Fruit fly (Drosophila melanogaster) whole organism, prepupa: Measurements from ENCODE around the gene Ifrd1.
A peak's percentile ranks its signal among the peaks of the same experiment; 100 is the strongest.

Experiments
- CG11294 ChIP-seq: fragments of 200-800 bp; sonication (Bioruptor generic); IDR thresholded peaks from 2 replicates; pipeline ENCODE4 v1.3.6; 2022; ENCODE audit warnings: missing biosample characterization, missing genetic modification characterization
- CG11762 ChIP-seq: fragments of 200-800 bp; sonication (Bioruptor generic); optimal IDR thresholded peaks from 3 replicates; lab custom pipeline; 2016; ENCODE audit warnings: missing biosample characterization, missing genetic modification characterization; ENCODE audit not compliant: insufficient read depth
- CG11902 ChIP-seq: fragments of 200-800 bp; sonication (Bioruptor generic); optimal IDR thresholded peaks from 3 replicates; lab custom pipeline; 2016; ENCODE audit warnings: missing biosample characterization, missing genetic modification characterization
- CG1621 ChIP-seq: fragments of 200-800 bp; sonication (Bioruptor generic); optimal IDR thresholded peaks from 3 replicates; lab custom pipeline; 2018; ENCODE audit warnings: missing biosample characterization, mild to moderate bottlenecking, missing genetic modification characterization
- CG16779 ChIP-seq: fragments of 200-800 bp; sonication (Bioruptor generic); optimal IDR thresholded peaks from 3 replicates; lab custom pipeline; 2017; ENCODE audit warnings: missing biosample characterization, mild to moderate bottlenecking, missing genetic modification characterization
- CG3032 ChIP-seq: fragments of 200-800 bp; optimal IDR thresholded peaks from 2 replicates; lab custom pipeline; 2019; ENCODE audit warnings: missing biosample characterization, mild to moderate bottlenecking, missing genetic modification characterization, moderate library complexity
- CG32006 ChIP-seq: fragments of 200-800 bp; sonication (Bioruptor generic); optimal IDR thresholded peaks from 3 replicates; lab custom pipeline; 2017; ENCODE audit warnings: missing biosample characterization, mild to moderate bottlenecking, missing genetic modification characterization
- CG4318 ChIP-seq: fragments of 200-800 bp; sonication (Bioruptor generic); optimal IDR thresholded peaks from 3 replicates; lab custom pipeline; 2017; ENCODE audit warnings: missing biosample characterization, mild to moderate bottlenecking, missing genetic modification characterization
- CG6163 ChIP-seq: fragments of 200-800 bp; sonication (Bioruptor generic); IDR thresholded peaks from 3 replicates; pipeline ENCODE4 v1.3.6; 2022; ENCODE audit warnings: missing biosample characterization, missing genetic modification characterization
- CG6276 ChIP-seq: fragments of 200-800 bp; sonication (Bioruptor generic); optimal IDR thresholded peaks from 2 replicates; lab custom pipeline; 2017; ENCODE audit warnings: missing biosample characterization, mild to moderate bottlenecking, missing genetic modification characterization
- CG6792 ChIP-seq: fragments of 200-800 bp; sonication (Bioruptor generic); optimal IDR thresholded peaks from 3 replicates; lab custom pipeline; 2016; ENCODE audit warnings: missing biosample characterization, missing genetic modification characterization
- CG6808 ChIP-seq: fragments of 200-800 bp; sonication (Bioruptor generic); optimal IDR thresholded peaks from 3 replicates; lab custom pipeline; 2017; ENCODE audit warnings: missing biosample characterization, missing genetic modification characterization, mild to moderate bottlenecking, moderate library complexity, missing genetic modification reagents
- CG6854 ChIP-seq: fragments of 200-800 bp; sonication (Bioruptor generic); optimal IDR thresholded peaks from 2 replicates; lab custom pipeline; 2017; ENCODE audit warnings: missing biosample characterization, mild to moderate bottlenecking, missing genetic modification characterization
- CG8119 ChIP-seq: fragments of 200-800 bp; sonication (Bioruptor generic); IDR thresholded peaks from 3 replicates; pipeline ENCODE4 v1.3.6; 2022; ENCODE audit warnings: missing biosample characterization, missing genetic modification characterization
- CG8319 ChIP-seq: fragments of 200-800 bp; sonication (Bioruptor generic); optimal IDR thresholded peaks from 3 replicates; lab custom pipeline; 2016; ENCODE audit warnings: missing biosample characterization, missing genetic modification characterization
- Eip75B ChIP-seq: fragments of 200-800 bp; sonication (Bioruptor generic); optimal IDR thresholded peaks from 3 replicates; lab custom pipeline; 2016; ENCODE audit warnings: missing biosample characterization, missing genetic modification characterization
- Eip78C ChIP-seq: fragments of 200-800 bp; sonication (Bioruptor generic); peaks from one replicate; lab custom pipeline; 2016; ENCODE audit warnings: missing biosample characterization, missing genetic modification characterization
- Eip93F ChIP-seq: fragments of 200-800 bp; sonication (Bioruptor generic); optimal IDR thresholded peaks from 2 replicates; lab custom pipeline; 2016; ENCODE audit warnings: missing biosample characterization, mild to moderate bottlenecking, missing genetic modification characterization
- Ets21C ChIP-seq: fragments of 200-800 bp; sonication (Bioruptor generic); optimal IDR thresholded peaks from 3 replicates; lab custom pipeline; 2016; ENCODE audit warnings: missing biosample characterization, missing genetic modification characterization
- Ets96B ChIP-seq: fragments of 200-800 bp; optimal IDR thresholded peaks from 2 replicates; lab custom pipeline; 2019; ENCODE audit warnings: missing biosample characterization, mild to moderate bottlenecking, missing genetic modification characterization, moderate library complexity
- OdsH ChIP-seq: fragments of 200-800 bp; sonication (Bioruptor generic); optimal IDR thresholded peaks from 3 replicates; lab custom pipeline; 2016; ENCODE audit warnings: missing biosample characterization, missing genetic modification characterization
- Smox ChIP-seq: fragments of 200-800 bp; sonication (Bioruptor generic); optimal IDR thresholded peaks from 3 replicates; lab custom pipeline; 2016; ENCODE audit warnings: missing biosample characterization, missing genetic modification characterization
- Sox102F ChIP-seq: fragments of 200-800 bp; sonication (Bioruptor generic); optimal IDR thresholded peaks from 2 replicates; lab custom pipeline; 2016; ENCODE audit warnings: missing biosample characterization, mild to moderate bottlenecking, missing genetic modification characterization
- dac ChIP-seq: fragments of 200-800 bp; sonication (Bioruptor generic); optimal IDR thresholded peaks from 2 replicates; lab custom pipeline; 2017; ENCODE audit warnings: missing biosample characterization, mild to moderate bottlenecking, missing genetic modification characterization
- dsx ChIP-seq: fragments of 200-800 bp; optimal IDR thresholded peaks from 3 replicates; lab custom pipeline; 2019; ENCODE audit warnings: missing biosample characterization, mild to moderate bottlenecking, missing genetic modification characterization, moderate library complexity; ENCODE audit not compliant: poor library complexity, severe bottlenecking
- eg ChIP-seq: fragments of 200-800 bp; sonication (Bioruptor generic); IDR thresholded peaks from 3 replicates; pipeline ENCODE4 v1.3.6; 2022; ENCODE audit warnings: missing biosample characterization, missing genetic modification characterization
- esn ChIP-seq: fragments of 200-800 bp; sonication (Bioruptor generic); optimal IDR thresholded peaks from 2 replicates; lab custom pipeline; 2016; ENCODE audit warnings: missing biosample characterization, mild to moderate bottlenecking, missing genetic modification characterization, moderate library complexity
- fd85E ChIP-seq: fragments of 200-800 bp; sonication (Bioruptor generic); optimal IDR thresholded peaks from 3 replicates; lab custom pipeline; 2016; ENCODE audit warnings: missing biosample characterization, missing genetic modification characterization
- fkh ChIP-seq: fragments of 200-800 bp; sonication (Bioruptor generic); optimal IDR thresholded peaks from 3 replicates; lab custom pipeline; 2017; ENCODE audit warnings: missing biosample characterization, mild to moderate bottlenecking, missing genetic modification characterization, moderate library complexity
- lz ChIP-seq: fragments of 200-800 bp; sonication (Bioruptor generic); optimal IDR thresholded peaks from 3 replicates; lab custom pipeline; 2016; ENCODE audit warnings: missing biosample characterization, missing genetic modification characterization
- net ChIP-seq: fragments of 200-800 bp; sonication (Bioruptor generic); optimal IDR thresholded peaks from 3 replicates; lab custom pipeline; 2016; ENCODE audit warnings: missing biosample characterization, missing genetic modification characterization
- pdm3 ChIP-seq: fragments of 200-800 bp; sonication (Bioruptor generic); optimal IDR thresholded peaks from 3 replicates; lab custom pipeline; 2016; ENCODE audit warnings: missing biosample characterization, missing genetic modification characterization
- salr ChIP-seq, 2 experiments: fragments of 200-800 bp; sonication (Bioruptor generic); optimal IDR thresholded peaks; 3 replicates each; lab custom pipeline; 2016 to 2018; ENCODE audit warnings: missing biosample characterization in 2 of 2, missing genetic modification characterization in 2 of 2, mild to moderate bottlenecking in 1 of 2
- ss ChIP-seq, 2 experiments: fragments of 200-800 bp; sonication (Bioruptor generic); optimal IDR thresholded peaks; 2 replicates in 1 of 2; 3 replicates in 1 of 2; lab custom pipeline; 2017 to 2018; ENCODE audit warnings: mild to moderate bottlenecking in 2 of 2, missing biosample characterization in 2 of 2, missing genetic modification characterization in 2 of 2, moderate library complexity in 1 of 2
- svp ChIP-seq: fragments of 200-800 bp; sonication (Bioruptor generic); peaks from one replicate; lab custom pipeline; 2016; ENCODE audit warnings: missing biosample characterization, missing genetic modification characterization
- topi ChIP-seq: fragments of 200-800 bp; sonication (Bioruptor generic); optimal IDR thresholded peaks from 3 replicates; lab custom pipeline; 2016; ENCODE audit warnings: missing biosample characterization, missing genetic modification characterization
- vri ChIP-seq: fragments of 200-800 bp; sonication (Bioruptor generic); optimal IDR thresholded peaks from 3 replicates; lab custom pipeline; 2016; ENCODE audit warnings: missing biosample characterization, mild to moderate bottlenecking, missing genetic modification characterization

Gene Ifrd1

DNA sequence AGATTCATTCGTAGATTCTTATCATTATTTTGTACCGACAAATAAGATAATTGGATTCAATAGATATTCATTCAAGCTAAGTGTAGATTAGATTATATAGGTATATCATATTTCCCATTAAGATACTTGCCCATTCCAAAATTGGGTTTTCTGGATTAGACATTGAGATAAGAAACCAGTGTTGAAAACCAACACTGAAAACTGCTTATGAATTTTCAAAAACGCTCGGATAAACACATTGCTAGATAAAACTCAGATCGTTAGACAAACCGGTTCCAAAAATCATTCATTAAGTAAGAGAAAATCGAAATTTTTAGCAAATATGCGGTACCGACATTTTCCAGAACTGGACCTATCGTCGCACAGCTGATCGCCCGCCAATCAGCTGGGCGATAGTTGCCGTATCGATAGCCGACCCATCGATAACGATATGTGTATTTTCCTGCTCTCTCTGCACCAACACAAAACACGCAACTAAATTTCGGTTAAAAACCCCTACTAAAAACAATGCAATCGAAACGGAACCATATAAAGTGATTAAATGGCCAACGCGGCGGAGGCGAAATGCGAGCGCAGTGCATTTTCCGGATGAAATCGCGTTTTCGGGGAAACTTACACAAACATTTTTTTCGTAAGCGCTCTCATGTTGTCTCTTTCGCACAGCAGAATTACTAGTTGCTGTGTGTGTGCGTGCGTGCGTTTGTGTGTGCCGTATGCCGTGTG, 11.4 kb upstream of the Ifrd1 start, which contains the start of the genes NTPase and lilli (continued):
- no peak for TF ChIP-seq CG4318 (GFP tag; lab: Kevin White, UChicago)
- TF ChIP-seq esn (GFP tag; lab: Kevin White, UChicago), result peak; percentile 70
- TF ChIP-seq CG11762 (GFP tag; lab: Kevin White, UChicago), result peak; percentile 55
- TF ChIP-seq dac (GFP tag; lab: Kevin White, UChicago), result no peak
- no peak for TF ChIP-seq CG8119 (GFP tag; lab: Robert Waterston, UW)
- TF ChIP-seq CG6792, result peak; percentile 35
- peak; percentile 32 for TF ChIP-seq Eip75B
- TF ChIP-seq Eip93F (GFP tag; lab: Kevin White, UChicago), result no peak
- TF ChIP-seq ss (GFP tag; optimal IDR thresholded peaks at IDR 0.05; lab: Kevin White, UChicago), result peak in 1 of 2 experiments; percentile 16

dm6 chr2L:2884683-2885502, 10.6 kb upstream of the Ifrd1 start:
- TF ChIP-seq Ets96B (tag; lab: Kevin White, UChicago) (peak; percentile 7), CG8319 (GFP tag; lab: Kevin White, UChicago) (no peak), CG6808 (GFP tag; lab: Kevin White, UChicago) (no peak), OdsH (GFP tag; lab: Kevin White, UChicago) (no peak), dsx (peak; percentile 8), CG6854 (GFP tag; lab: Kevin White, UChicago) (peak; percentile 61), pdm3 (GFP tag; lab: Kevin White, UChicago) (peak; percentile 33), CG11902 (no peak), CG32006 (peak; percentile 43), CG16779 (tag; lab: Kevin White, UChicago) (no peak), Sox102F (GFP tag; lab: Kevin White, UChicago) (no peak), CG6276 (GFP tag; lab: Kevin White, UChicago) (peak; percentile 7), lz (GFP tag; lab: Kevin White, UChicago) (no peak), CG4318 (GFP tag; lab: Kevin White, UChicago) (no peak), net (GFP tag; lab: Kevin White, UChicago) (peak; percentile 13), fkh (GFP tag; lab: Kevin White, UChicago) (peak; percentile 53), vri (peak; percentile 40), CG6792 (no peak), eg (0 out of 3 replicates have a peak, but pooled peaks have one; percentile 48), CG1621 (tag; lab: Kevin White, UChicago) (peak; percentile 3), fd85E (GFP tag; lab: Kevin White, UChicago) (no peak), ss (GFP tag; optimal IDR thresholded peaks at IDR 0.05; lab: Kevin White, UChicago) (peak; percentile 6 to 20), topi (GFP tag; lab: Kevin White, UChicago) (no peak), svp (peak; percentile 92), CG3032 (tag; lab: Kevin White, UChicago) (peak; percentile 28), salr (GFP tag; optimal IDR thresholded peaks at IDR 0.05; lab: Kevin White, UChicago) (no peak), Eip78C (no peak), CG11294 (GFP tag; lab: Robert Waterston, UW) (0 out of 2 replicates have a peak, but pooled peaks have one; percentile 32), Smox (GFP tag; lab: Kevin White, UChicago) (no peak), Ets21C (GFP tag; lab: Kevin White, UChicago) (no peak), CG6163 (GFP tag; lab: Robert Waterston, UW) (peak; percentile 53; the same call in 1 of the 3 replicates)
